Fruit fly (Drosophila melanogaster) whole organism, pupa: ENCODE results near the gene CG10681.

Experiments
- CG13204 ChIP-seq: fragments of 200-800 bp; sonication (Bioruptor generic); optimal IDR thresholded peaks from 2 replicates; lab custom pipeline; 2018; ENCODE audit warnings: missing biosample characterization, mild to moderate bottlenecking, missing genetic modification characterization, moderate library complexity
- CG8301 ChIP-seq: fragments of 200-800 bp; sonication (Bioruptor generic); optimal IDR thresholded peaks from 2 replicates; lab custom pipeline; 2018; ENCODE audit warnings: missing biosample characterization, mild to moderate bottlenecking, missing genetic modification characterization
- Ets98B ChIP-seq: fragments of 200-800 bp; sonication (Bioruptor generic); IDR thresholded peaks from 2 replicates; pipeline ENCODE4 v1.3.6; 2022; ENCODE audit warnings: missing biosample characterization, missing genetic modification characterization
- Pif1A ChIP-seq: fragments of 200-800 bp; sonication (Bioruptor generic); optimal IDR thresholded peaks from 3 replicates; lab custom pipeline; 2016; ENCODE audit warnings: missing biosample characterization, missing genetic modification characterization
- Pif1B ChIP-seq: fragments of 200-800 bp; sonication (Bioruptor generic); optimal IDR thresholded peaks from 3 replicates; lab custom pipeline; 2016; ENCODE audit warnings: missing biosample characterization, missing genetic modification characterization
- rn ChIP-seq: fragments of 200-800 bp; sonication (Bioruptor generic); IDR thresholded peaks from 2 replicates; pipeline ENCODE4 v1.3.6; 2022; ENCODE audit warnings: missing biosample characterization, missing genetic modification characterization

DNA sequence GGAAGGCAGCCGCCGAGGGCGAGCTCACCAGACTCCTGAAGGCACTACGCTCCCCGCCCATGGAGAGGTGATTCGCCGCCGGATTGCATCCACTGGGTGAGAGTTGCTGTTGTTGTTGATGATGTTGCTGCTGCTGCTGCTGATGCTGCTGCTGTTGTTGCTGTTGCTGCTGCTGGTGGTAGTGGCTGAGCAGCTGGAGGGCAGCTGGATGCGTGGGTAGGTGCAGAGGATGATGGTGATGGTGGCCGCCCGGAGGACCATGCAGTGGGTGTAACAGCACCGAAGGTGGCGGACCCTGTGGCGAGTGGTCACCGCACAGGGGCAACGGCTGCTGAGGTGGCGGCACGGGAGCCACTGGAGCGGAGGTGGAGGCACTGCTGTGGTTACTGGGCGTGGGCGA, 37.7 kb upstream of the CG10681 start:
- TF ChIP-seq Pif1A (no peak), CG8301 (tag; lab: Kevin White, UChicago) (no peak), rn (GFP tag; lab: Robert Waterston, UW) (no peak), Ets98B (no peak), Pif1B (GFP tag; lab: Kevin White, UChicago) (no peak), CG13204 (GFP tag; lab: Kevin White, UChicago) (no peak)
